Fruit fly (Drosophila melanogaster) whole organism, embryonic: ENCODE results near the gene crq.

Experiments used
- Blimp-1 ChIP-seq: fragments of 200-800 bp; sonication (Bioruptor generic); optimal IDR thresholded peaks from 3 replicates; lab custom pipeline; 2018; ENCODE audit warnings: missing biosample characterization, missing genetic modification characterization, mild to moderate bottlenecking, moderate library complexity, missing genetic modification reagents
- CG10274 ChIP-seq: fragments of 200-800 bp; sonication (Bioruptor generic); optimal IDR thresholded peaks from 3 replicates; lab custom pipeline; 2017; ENCODE audit warnings: missing biosample characterization, mild to moderate bottlenecking, missing genetic modification characterization
- CG10959 ChIP-seq: fragments of 200-800 bp; sonication (Bioruptor generic); IDR thresholded peaks from 2 replicates; pipeline ENCODE4 v1.3.6; 2022; ENCODE audit warnings: missing biosample characterization, missing genetic modification characterization
- CG10979 ChIP-seq: fragments of 200-800 bp; sonication (Bioruptor generic); optimal IDR thresholded peaks from 2 replicates; lab custom pipeline; 2018; ENCODE audit warnings: missing biosample characterization, mild to moderate bottlenecking, missing genetic modification characterization, moderate library complexity
- CG14441 ChIP-seq: fragments of 200-800 bp; sonication (Bioruptor generic); IDR thresholded peaks from 2 replicates; pipeline ENCODE4 v1.3.6; 2022; ENCODE audit warnings: missing biosample characterization, missing genetic modification characterization
- CG15601 ChIP-seq: fragments of 200-800 bp; sonication (Bioruptor generic); optimal IDR thresholded peaks from 3 replicates; lab custom pipeline; 2019; ENCODE audit warnings: missing biosample characterization, mild to moderate bottlenecking, missing genetic modification characterization, moderate library complexity
- CG17568 ChIP-seq: fragments of 200-800 bp; sonication (Bioruptor generic); optimal IDR thresholded peaks from 2 replicates; lab custom pipeline; 2018; ENCODE audit warnings: missing biosample characterization, mild to moderate bottlenecking, missing genetic modification characterization, moderate library complexity
- CG7963 ChIP-seq: fragments of 200-800 bp; sonication (Bioruptor generic); IDR thresholded peaks from 3 replicates; pipeline ENCODE4 v1.3.6; 2022; ENCODE audit warnings: missing biosample characterization, missing genetic modification characterization; ENCODE audit not compliant: partially characterized antibody
- CG8089 ChIP-seq: fragments of 200-800 bp; sonication (Bioruptor generic); optimal IDR thresholded peaks from 3 replicates; lab custom pipeline; 2016; ENCODE audit warnings: missing biosample characterization, missing genetic modification characterization
- Hr78 ChIP-seq, 2 experiments: fragments of 200-800 bp in 1 of 2; fragments of >200 bp in 1 of 2; sonication (Bioruptor generic) in 1 of 2; optimal IDR thresholded peaks; 2 replicates each; lab custom pipeline; 2017 to 2019; ENCODE audit warnings: missing biosample characterization in 2 of 2, missing genetic modification characterization in 2 of 2, mild to moderate bottlenecking in 1 of 2, moderate library complexity in 1 of 2
- Mes4 ChIP-seq: fragments of 200-800 bp; sonication (Bioruptor generic); optimal IDR thresholded peaks from 2 replicates; lab custom pipeline; 2016; ENCODE audit warnings: missing biosample characterization, missing genetic modification characterization
- az2 ChIP-seq: fragments of 200-800 bp; sonication (Bioruptor generic); optimal IDR thresholded peaks from 3 replicates; lab custom pipeline; 2016; ENCODE audit warnings: missing biosample characterization, missing genetic modification characterization
- insv ChIP-seq, 2 experiments: fragments of 200-800 bp; sonication (Bioruptor generic); optimal IDR thresholded peaks; 3 replicates each; lab custom pipeline; 2016 to 2018; ENCODE audit warnings: missing biosample characterization in 2 of 2, missing genetic modification characterization in 2 of 2
- org-1 ChIP-seq: fragments of 200-800 bp; sonication (Bioruptor generic); optimal IDR thresholded peaks from 2 replicates; lab custom pipeline; 2017; ENCODE audit warnings: missing biosample characterization, missing genetic modification characterization

dm6 chr2L:435311-435806, 17.5 kb downstream of the crq start:
- no peak for TF ChIP-seq CG8089 (GFP tag; lab: Kevin White, UChicago)
- TF ChIP-seq org-1 (GFP tag; lab: Kevin White, UChicago): no peak
- peak; percentile 17 for TF ChIP-seq az2 (GFP tag; lab: Kevin White, UChicago)
- TF ChIP-seq Mes4: no peak
- TF ChIP-seq CG17568 (GFP tag; lab: Kevin White, UChicago): no peak
- no peak for TF ChIP-seq insv (GFP tag; optimal IDR thresholded peaks at IDR 0.05; lab: Kevin White, UChicago)
- peak; percentile 21 for TF ChIP-seq CG10979 (tag; lab: Kevin White, UChicago)
- TF ChIP-seq CG10959 (GFP tag; lab: Robert Waterston, UW): no peak
- TF ChIP-seq CG7963 (GFP tag; lab: Robert Waterston, UW): no peak
- peak; percentile 78 for TF ChIP-seq CG15601 (tag; lab: Kevin White, UChicago)
- TF ChIP-seq Hr78 (GFP tag; optimal IDR thresholded peaks at IDR 0.05; lab: Kevin White, UChicago): peak in 1 of 2 experiments; percentile 43
- peak; percentile 56 for TF ChIP-seq Blimp-1 (GFP tag; lab: Kevin White, UChicago)
- TF ChIP-seq CG14441 (GFP tag; lab: Robert Waterston, UW): no peak
- TF ChIP-seq CG10274 (GFP tag; lab: Kevin White, UChicago): no peak
